Worm (Caenorhabditis elegans) whole organism, midembryonic: ENCODE results near the gene fbxb-65.

Experiments
- T22C8.4 ChIP-seq: fragments of 200-800 bp; sonication (Bioruptor generic); IDR thresholded peaks from 2 replicates; pipeline ENCODE4 v1.3.6; 2022; ENCODE audit warnings: missing genetic modification characterization, missing compliant biosample characterization
- flt-1 ChIP-seq: fragments of 200-800 bp; sonication (Bioruptor generic); IDR thresholded peaks from 2 replicates; pipeline ENCODE4 v1.3.6; 2022; ENCODE audit warnings: missing genetic modification characterization, missing compliant biosample characterization
- ref-1 ChIP-seq: fragments of 200-800 bp; sonication (Bioruptor generic); conservative IDR thresholded peaks from 2 replicates; pipeline ENCODE4 v1.3.6; 2022; ENCODE audit warnings: missing genetic modification reagents, missing genetic modification characterization, missing compliant biosample characterization

DNA sequence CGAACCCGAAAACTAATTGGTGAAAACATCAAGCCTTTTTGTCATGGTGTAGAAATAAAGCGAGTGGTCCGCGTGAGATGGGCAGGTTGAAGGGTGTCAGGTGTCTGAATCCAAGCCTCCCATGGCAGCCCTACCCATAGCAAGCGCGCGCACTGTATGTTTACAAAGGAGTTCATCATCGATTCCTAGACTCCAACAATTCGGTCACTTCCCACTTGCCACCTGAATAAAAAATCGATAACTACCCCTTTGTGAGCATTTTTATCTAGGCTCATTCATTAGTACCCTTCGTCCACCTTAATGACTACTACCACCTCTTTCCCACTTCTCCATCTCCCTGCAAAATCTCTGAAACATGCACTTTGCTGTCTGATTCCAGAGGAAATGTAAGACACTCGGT lies 16.4 kb upstream of the fbxb-65 start, which contains the start of gene fbxb-64:
- TF ChIP-seq T22C8.4: 0 out of 2 replicates have a peak, but pooled peaks have one; percentile 33
- TF ChIP-seq flt-1 (GFP tag; lab: Robert Waterston, UW): no peak
- no peak for TF ChIP-seq ref-1 (GFP tag; lab: Robert Waterston, UW)
